Worm (Caenorhabditis elegans) whole organism, late embryonic: Measurements from ENCODE around the gene str-7.

Experiments
- Y22D7AL.16 ChIP-seq: sonication (generic microtip); optimal IDR thresholded peaks from 2 replicates; lab custom pipeline; 2016; ENCODE audit warnings: missing genetic modification characterization, missing compliant biosample characterization
- ama-1 ChIP-seq: fragments of 150-350 bp; optimal IDR thresholded peaks from 2 replicates; lab custom pipeline; 2014
- pha-4 ChIP-seq: fragments of 150-350 bp; optimal IDR thresholded peaks from 2 replicates; lab custom pipeline; 2018; ENCODE audit warnings: missing biosample characterization, missing genetic modification reagents, missing genetic modification characterization
- syd-9 ChIP-seq: sonication (generic microtip); optimal IDR thresholded peaks from 2 replicates; lab custom pipeline; 2016; ENCODE audit warnings: mild to moderate bottlenecking, missing genetic modification characterization, moderate library complexity, missing compliant biosample characterization
- unc-86 ChIP-seq: sonication (generic microtip); optimal IDR thresholded peaks from 2 replicates; lab custom pipeline; 2016; ENCODE audit warnings: missing genetic modification characterization, missing compliant biosample characterization

DNA sequence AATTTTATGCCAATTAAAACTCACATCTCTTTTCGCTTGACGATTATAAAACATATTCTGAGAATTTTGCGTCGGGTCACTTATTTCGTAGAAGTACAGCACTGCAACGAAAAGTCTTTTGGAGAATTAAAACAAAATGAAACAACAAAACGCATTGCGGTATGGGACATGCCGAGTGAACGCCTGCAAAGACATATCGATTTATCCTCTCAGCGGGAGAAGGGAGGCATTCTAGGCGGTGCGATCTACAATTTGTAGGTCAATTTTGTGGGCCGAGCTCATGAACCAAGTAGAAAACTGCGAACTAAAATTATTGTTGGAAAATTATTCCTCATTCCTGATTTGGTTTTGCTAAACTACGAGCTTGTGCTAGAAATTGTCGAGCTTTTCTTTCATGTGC, 46.0 kb downstream of the str-7 start, which contains the start of gene F14H3.3:
- TF ChIP-seq Y22D7AL.16 (tag; lab: Kevin White, UChicago) (no peak), unc-86 (tag; lab: Kevin White, UChicago) (no peak), pha-4 (tag; lab: Kevin White, UChicago) (no peak), ama-1 (no peak), syd-9 (tag; lab: Kevin White, UChicago) (no peak)
